Fruit fly (Drosophila melanogaster): ENCODE data around the gene CG43078.

dm6 chr3L:8560637-8561036 is 16.0 kb upstream of the CG43078 start:
- TF ChIP-seq Hr78 (GFP tag; optimal IDR thresholded peaks at IDR 0.05) (no peak), sage (GFP tag; optimal IDR thresholded peaks at IDR 0.05) (no peak), dl (GFP tag; optimal IDR thresholded peaks at IDR 0.05; ENCODE audit: insufficient read depth in 1 of 2, partially characterized antibody in 2 of 2) (no peak), pan (optimal IDR thresholded peaks at IDR 0.05) (no peak), Sp1 (GFP tag; optimal IDR thresholded peaks at IDR 0.05) (no peak), CrebA (GFP tag; optimal IDR thresholded peaks at IDR 0.05; ENCODE audit: borderline replicate concordance) (no peak), Dif (GFP tag; optimal IDR thresholded peaks at IDR 0.05; ENCODE audit: partially characterized antibody) (no peak), Dfd (GFP tag; optimal IDR thresholded peaks at IDR 0.05) (no peak), usp (GFP tag; optimal IDR thresholded peaks at IDR 0.05) (no peak), Rel (GFP tag; optimal IDR thresholded peaks at IDR 0.05) (no peak), Rel (tag; optimal IDR thresholded peaks at IDR 0.05) (no peak), OdsH (GFP tag; optimal IDR thresholded peaks at IDR 0.05) (no peak), foxo (GFP tag; optimal IDR thresholded peaks at IDR 0.05) (no peak), dmrt93B (GFP tag; optimal IDR thresholded peaks at IDR 0.05) (no peak)
